Worm (Caenorhabditis elegans) whole organism, L2 larva: ENCODE results near the gene phat-6.
A peak's percentile ranks its signal among the peaks of the same experiment; 100 is the strongest.

ENCODE experiments used
- C34F6.9 ChIP-seq: fragments of 150-350 bp; optimal IDR thresholded peaks from 2 replicates; lab custom pipeline; 2014; ENCODE audit warnings: missing biosample characterization, missing genetic modification characterization
- F13H6.1 ChIP-seq: sonication (generic microtip); optimal IDR thresholded peaks from 2 replicates; lab custom pipeline; 2016; ENCODE audit warnings: missing genetic modification characterization, missing compliant biosample characterization
- R02D3.7 ChIP-seq: fragments of 150-350 bp; optimal IDR thresholded peaks from 2 replicates; lab custom pipeline; 2014; ENCODE audit warnings: missing biosample characterization, missing genetic modification characterization
- Y55F3AM.14 ChIP-seq: fragments of 200-800 bp; sonication (Bioruptor generic); optimal IDR thresholded peaks from 2 replicates; lab custom pipeline; 2018; ENCODE audit warnings: mild to moderate bottlenecking, missing genetic modification characterization, missing compliant biosample characterization
- ZK546.5 ChIP-seq: sonication (generic microtip); optimal IDR thresholded peaks from 2 replicates; lab custom pipeline; 2017; ENCODE audit warnings: missing biosample characterization, missing genetic modification characterization
- alr-1 ChIP-seq: fragments of 150-350 bp; optimal IDR thresholded peaks from 2 replicates; lab custom pipeline; 2014; ENCODE audit warnings: missing biosample characterization, missing genetic modification characterization
- blmp-1 ChIP-seq: sonication (generic microtip); optimal IDR thresholded peaks from 2 replicates; lab custom pipeline; 2017; ENCODE audit warnings: missing genetic modification characterization, mild to moderate bottlenecking, missing compliant biosample characterization, antibody characterized with exemption, moderate library complexity; ENCODE audit not compliant: insufficient read depth
- ceh-16 ChIP-seq: fragments of 150-350 bp; optimal IDR thresholded peaks from 2 replicates; lab custom pipeline; 2014; ENCODE audit warnings: missing biosample characterization, missing genetic modification characterization
- ceh-82 ChIP-seq: fragments of 150-350 bp; optimal IDR thresholded peaks from 2 replicates; lab custom pipeline; 2014; ENCODE audit warnings: missing biosample characterization, missing genetic modification characterization
- crh-2 ChIP-seq: sonication (generic microtip); optimal IDR thresholded peaks from 2 replicates; lab custom pipeline; 2017; ENCODE audit warnings: missing biosample characterization, missing genetic modification characterization
- dmd-4 ChIP-seq: sonication (generic microtip); optimal IDR thresholded peaks from 2 replicates; lab custom pipeline; 2017; ENCODE audit warnings: missing biosample characterization, missing genetic modification characterization
- egl-27 ChIP-seq: sonication (generic microtip); optimal IDR thresholded peaks from 3 replicates; lab custom pipeline; 2017; ENCODE audit warnings: missing biosample characterization, missing genetic modification reagents, missing genetic modification characterization
- elt-1 ChIP-seq: fragments of 150-350 bp; optimal IDR thresholded peaks from 2 replicates; lab custom pipeline; 2014; ENCODE audit warnings: missing biosample characterization, missing genetic modification characterization
- elt-3 ChIP-seq: sonication (generic microtip); optimal IDR thresholded peaks from 2 replicates; lab custom pipeline; 2017; ENCODE audit warnings: missing biosample characterization, missing genetic modification characterization
- fos-1 ChIP-seq: fragments of 150-350 bp; optimal IDR thresholded peaks from 2 replicates; lab custom pipeline; 2014; ENCODE audit warnings: missing biosample characterization, missing genetic modification characterization
- lin-11 ChIP-seq: fragments of 150-350 bp; sonication (generic microtip); optimal IDR thresholded peaks from 2 replicates; lab custom pipeline; 2014; ENCODE audit warnings: missing biosample characterization, missing genetic modification characterization, inconsistent platforms, mixed read lengths
- lin-13 ChIP-seq: fragments of 150-350 bp; optimal IDR thresholded peaks from 2 replicates; lab custom pipeline; 2014; ENCODE audit warnings: missing biosample characterization, missing genetic modification reagents, missing genetic modification characterization
- lin-39 ChIP-seq: fragments of 150-350 bp; optimal IDR thresholded peaks from 2 replicates; lab custom pipeline; 2014; ENCODE audit warnings: missing biosample characterization, missing genetic modification reagents, missing genetic modification characterization
- mbf-1 ChIP-seq: sonication (generic microtip); optimal IDR thresholded peaks from 2 replicates; lab custom pipeline; 2017; ENCODE audit warnings: missing biosample characterization, missing genetic modification characterization
- nhr-10 ChIP-seq: sonication (generic microtip); optimal IDR thresholded peaks from 2 replicates; lab custom pipeline; 2017; ENCODE audit warnings: missing biosample characterization, missing genetic modification characterization
- nhr-12 ChIP-seq: fragments of 150-350 bp; optimal IDR thresholded peaks from 2 replicates; lab custom pipeline; 2014; ENCODE audit warnings: missing biosample characterization, missing genetic modification characterization
- nhr-129 ChIP-seq: fragments of 150-350 bp; optimal IDR thresholded peaks from 2 replicates; lab custom pipeline; 2014; ENCODE audit warnings: missing biosample characterization, missing genetic modification characterization
- nhr-21 ChIP-seq: fragments of 150-350 bp; optimal IDR thresholded peaks from 2 replicates; lab custom pipeline; 2014; ENCODE audit warnings: missing biosample characterization, missing genetic modification characterization
- nhr-23 ChIP-seq: fragments of 150-350 bp; optimal IDR thresholded peaks from 2 replicates; lab custom pipeline; 2014; ENCODE audit warnings: missing biosample characterization, missing genetic modification reagents, missing genetic modification characterization
- nhr-237 ChIP-seq: fragments of 150-350 bp; optimal IDR thresholded peaks from 2 replicates; lab custom pipeline; 2014; ENCODE audit warnings: missing biosample characterization, missing genetic modification characterization
- nhr-77 ChIP-seq: fragments of 150-350 bp; optimal IDR thresholded peaks from 2 replicates; lab custom pipeline; 2014; ENCODE audit warnings: missing biosample characterization, missing genetic modification characterization
- sem-4 ChIP-seq: fragments of 150-350 bp; optimal IDR thresholded peaks from 2 replicates; lab custom pipeline; 2014; ENCODE audit warnings: missing biosample characterization, missing genetic modification reagents, missing genetic modification characterization
- skn-1 ChIP-seq: sonication (generic microtip); optimal IDR thresholded peaks from 2 replicates; lab custom pipeline; 2017; ENCODE audit warnings: missing biosample characterization, missing genetic modification characterization
- sma-3 ChIP-seq: sonication (generic microtip); optimal IDR thresholded peaks from 2 replicates; lab custom pipeline; 2016; ENCODE audit warnings: missing genetic modification reagents, missing genetic modification characterization, missing compliant biosample characterization
- sma-9 ChIP-seq, 2 experiments: fragments of 150-350 bp in 1 of 2; sonication (generic microtip) in 1 of 2; optimal IDR thresholded peaks; 2 replicates each; lab custom pipeline; 2014 to 2016; ENCODE audit warnings: missing genetic modification characterization in 2 of 2, mild to moderate bottlenecking in 1 of 2, missing biosample characterization in 1 of 2, missing compliant biosample characterization in 1 of 2, missing genetic modification reagents in 1 of 2, moderate library complexity in 1 of 2
- snpc-4 ChIP-seq: fragments of 150-350 bp; optimal IDR thresholded peaks from 2 replicates; lab custom pipeline; 2014; ENCODE audit warnings: missing biosample characterization, missing genetic modification characterization
- unc-39 ChIP-seq: fragments of 150-350 bp; optimal IDR thresholded peaks from 2 replicates; lab custom pipeline; 2014; ENCODE audit warnings: missing biosample characterization, missing genetic modification characterization
- unc-55 ChIP-seq: fragments of 150-350 bp; sonication (generic microtip); optimal IDR thresholded peaks from 3 replicates; lab custom pipeline; 2014; ENCODE audit warnings: missing biosample characterization, missing genetic modification reagents, missing genetic modification characterization
- unc-62 ChIP-seq: fragments of 150-350 bp; optimal IDR thresholded peaks from 2 replicates; lab custom pipeline; 2014; ENCODE audit warnings: missing biosample characterization, missing genetic modification reagents, missing genetic modification characterization
- zag-1 ChIP-seq: fragments of 150-350 bp; optimal IDR thresholded peaks from 2 replicates; lab custom pipeline; 2014; ENCODE audit warnings: missing biosample characterization, missing genetic modification characterization
- ztf-11 ChIP-seq: sonication (generic microtip); optimal IDR thresholded peaks from 2 replicates; lab custom pipeline; 2017; ENCODE audit warnings: missing biosample characterization, missing genetic modification characterization
- ztf-4 ChIP-seq: fragments of 150-350 bp; optimal IDR thresholded peaks from 2 replicates; lab custom pipeline; 2014; ENCODE audit warnings: missing biosample characterization, missing genetic modification characterization

The phat-6 gene

DNA sequence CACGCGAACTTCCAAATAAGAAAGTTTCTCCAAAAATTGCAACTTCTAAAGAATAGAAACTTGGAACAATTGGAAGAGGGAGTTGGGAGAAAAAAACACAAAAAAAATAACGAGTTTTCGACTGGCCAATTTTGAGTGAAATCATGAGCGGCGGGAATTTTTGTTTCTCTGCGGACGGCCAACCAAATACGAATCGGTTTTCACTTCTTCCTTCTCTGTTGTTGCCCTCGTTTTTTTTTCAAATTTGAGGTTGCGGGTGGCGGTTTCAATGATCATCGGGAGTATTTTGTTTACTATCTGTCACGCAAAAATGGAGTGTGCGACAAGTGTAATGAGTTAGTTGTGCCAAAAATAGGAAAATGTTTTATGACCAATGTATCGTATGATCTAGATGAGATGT is 39.5 kb upstream of the phat-6 start:
- TF ChIP-seq zag-1 (tag; lab: Kevin White, UChicago): no peak
- TF ChIP-seq nhr-129: peak; percentile 23

DNA sequence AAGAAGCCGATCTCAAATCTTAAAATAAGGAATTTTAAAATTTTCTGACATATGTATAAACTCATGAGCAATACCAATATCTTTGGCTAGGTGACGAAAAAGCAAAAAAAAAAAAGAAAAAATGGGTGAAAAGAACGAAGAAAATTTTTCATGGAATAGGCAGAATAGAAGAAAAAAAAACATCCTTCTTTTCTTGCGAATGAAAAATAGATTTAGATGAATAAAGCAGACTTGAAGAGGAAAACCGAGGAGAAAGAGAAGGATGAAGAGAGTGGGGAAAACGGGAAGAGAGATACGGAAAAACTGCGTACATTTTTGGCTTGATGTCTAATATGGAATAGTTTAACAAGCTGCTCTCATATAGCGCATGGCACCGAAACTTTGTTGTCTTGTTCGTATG is 37.6 kb upstream of the phat-6 start:
- no peak for TF ChIP-seq ceh-82 (tag; lab: Kevin White, UChicago)
- no peak for TF ChIP-seq unc-39 (tag; lab: Kevin White, UChicago)
- TF ChIP-seq crh-2 (tag; lab: Kevin White, UChicago): no peak
- no peak for TF ChIP-seq ztf-4 (tag; lab: Kevin White, UChicago)
- peak; percentile 47 for TF ChIP-seq unc-55
- no peak for TF ChIP-seq skn-1 (tag; lab: Kevin White, UChicago)
- no peak for TF ChIP-seq C34F6.9 (tag; lab: Kevin White, UChicago)

DNA sequence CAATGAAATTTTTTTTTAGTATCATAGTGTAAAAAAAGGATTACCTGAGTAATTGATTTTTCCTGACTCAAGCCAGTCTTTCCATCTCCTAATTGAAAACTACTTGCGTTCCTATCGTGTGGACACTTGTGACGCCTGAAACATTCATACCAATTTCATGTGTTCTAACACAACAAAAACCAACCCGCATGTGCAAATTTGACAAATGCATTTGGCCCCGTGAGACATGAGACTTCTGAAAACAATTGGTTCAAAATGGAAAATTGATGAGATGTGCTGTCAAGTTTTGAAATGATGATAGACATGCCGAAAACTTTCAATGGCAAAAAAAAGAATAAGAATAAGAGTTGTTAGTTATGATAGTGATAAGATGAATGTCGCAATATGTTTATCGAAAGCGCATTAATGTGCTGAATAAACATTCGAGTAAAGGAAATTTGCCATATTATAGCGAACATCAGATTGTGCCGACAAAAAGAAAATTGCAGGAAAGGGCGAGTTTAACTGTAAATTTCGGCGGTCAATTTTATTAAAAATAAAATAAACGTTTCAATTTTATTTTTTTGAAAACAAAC is 36.3 kb upstream of the phat-6 start, which contains the start of gene H03A11.2:
H03A11.2 (minus strand) TSS at position 252 of the 575 bp plus-strand sequence.
- TF ChIP-seq ztf-11 (tag; lab: Kevin White, UChicago) (no peak), mbf-1 (tag; lab: Kevin White, UChicago) (no peak), fos-1 (peak; percentile 33), R02D3.7 (tag; lab: Kevin White, UChicago) (no peak)
- TF ChIP-seq, all 48 proteins: peak for 1

DNA sequence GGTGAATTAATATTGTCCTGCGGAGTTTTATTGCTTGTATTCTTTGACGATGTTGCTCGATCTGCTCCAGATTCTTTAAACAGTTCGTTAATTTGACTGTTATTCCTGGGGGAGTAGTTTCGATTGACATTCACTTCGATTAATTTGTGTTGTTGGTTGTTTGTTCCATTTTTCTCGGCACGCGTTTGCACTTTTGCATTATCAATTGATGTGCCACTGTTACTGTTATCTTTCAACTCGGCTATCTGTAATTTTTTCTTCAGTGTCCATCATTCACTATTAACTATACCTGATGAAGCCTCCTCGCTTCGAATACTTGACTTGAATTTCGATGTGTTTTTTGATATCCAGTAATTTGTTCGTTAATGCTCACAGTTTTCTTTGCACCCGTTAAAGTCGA is 35.0 kb upstream of the phat-6 start:
- TF ChIP-seq fos-1: peak; percentile 47
- TF ChIP-seq sem-4: no peak

DNA sequence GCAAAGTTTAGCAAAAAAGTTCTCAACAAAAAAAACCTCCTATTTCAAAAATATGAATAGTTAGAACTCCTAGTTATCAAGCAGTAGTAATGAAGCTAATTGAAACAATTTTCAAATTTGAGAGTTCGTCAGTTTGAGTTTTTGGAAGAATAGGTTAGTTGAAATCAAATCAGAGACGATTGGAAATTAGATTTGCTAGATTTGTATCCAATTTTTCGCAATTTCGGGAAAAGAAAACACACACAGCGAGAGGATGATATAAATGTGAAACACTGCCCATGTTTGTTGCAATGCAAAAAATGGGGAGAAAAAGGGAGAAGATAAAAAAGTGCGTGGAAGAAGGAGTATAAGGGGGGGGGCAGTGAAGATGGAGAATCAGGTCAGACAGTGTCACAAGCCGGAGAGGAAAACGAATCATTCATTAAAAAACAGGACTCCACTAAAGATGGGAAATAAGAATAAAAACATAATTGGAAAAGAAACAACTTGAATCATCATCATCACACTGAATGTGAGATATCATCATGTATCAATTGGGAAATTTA is 31.1 kb upstream of the phat-6 start:
- TF ChIP-seq elt-3 (tag; lab: Kevin White, UChicago) (no peak), snpc-4 (tag; lab: Kevin White, UChicago) (no peak), blmp-1 (tag; lab: Kevin White, UChicago) (no peak), ceh-16 (no peak), nhr-77 (no peak), R02D3.7 (tag; lab: Kevin White, UChicago) (no peak), Y55F3AM.14 (GFP tag; lab: Kevin White, UChicago) (no peak), sma-9 (GFP tag; optimal IDR thresholded peaks at IDR 0.05; lab: Kevin White, UChicago) (peak; percentile 14), sma-9 (tag; optimal IDR thresholded peaks at IDR 0.05; lab: Kevin White, UChicago) (no peak), nhr-21 (peak; percentile 42), mbf-1 (tag; lab: Kevin White, UChicago) (no peak), nhr-12 (tag; lab: Kevin White, UChicago) (no peak), ceh-82 (tag; lab: Kevin White, UChicago) (no peak)

DNA sequence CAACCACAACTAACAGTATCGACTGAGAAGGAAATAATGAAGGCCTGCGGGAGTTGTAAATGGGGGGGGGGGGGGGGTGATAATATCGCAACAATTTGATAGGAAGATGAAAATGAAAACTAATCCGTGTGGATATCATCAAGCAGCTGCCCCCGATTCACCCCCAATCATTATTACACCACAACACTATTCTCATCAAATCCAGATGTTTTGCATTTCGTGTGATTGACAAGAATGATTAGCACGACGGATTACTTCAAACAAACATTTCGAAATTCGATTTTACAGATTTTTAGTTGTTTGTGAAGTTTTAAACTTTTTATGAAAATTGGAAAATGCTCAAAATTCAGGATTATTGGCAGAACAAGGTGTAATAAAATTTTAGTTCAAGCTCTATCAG is 29.9 kb upstream of the phat-6 start:
- TF ChIP-seq nhr-10 (no peak), nhr-129 (peak; percentile 28), sma-9 (GFP tag; optimal IDR thresholded peaks at IDR 0.05; lab: Kevin White, UChicago) (peak; percentile 32), sma-9 (tag; optimal IDR thresholded peaks at IDR 0.05; lab: Kevin White, UChicago) (no peak)

DNA sequence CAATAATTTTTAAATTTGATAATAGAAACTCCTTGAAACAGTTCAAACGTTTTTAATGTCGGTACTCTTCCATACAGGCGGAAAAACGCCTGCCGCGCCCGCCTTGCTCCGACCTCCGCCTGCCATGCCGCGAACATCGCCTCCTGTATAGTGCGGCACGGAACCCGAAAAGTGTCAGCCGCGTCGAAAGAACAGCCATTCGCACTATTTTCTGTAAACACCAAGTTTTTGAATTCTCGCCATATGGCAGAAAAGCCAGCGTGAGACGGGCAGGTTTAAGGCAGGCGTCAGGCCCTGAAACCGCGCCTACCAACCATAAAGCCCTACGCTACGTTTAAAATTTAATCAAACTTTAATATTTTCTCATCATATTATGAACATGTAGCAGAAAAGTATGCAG is 28.6 kb upstream of the phat-6 start:
- TF ChIP-seq egl-27 (tag; lab: Kevin White, UChicago) (no peak), snpc-4 (tag; lab: Kevin White, UChicago) (peak; percentile 70), unc-62 (no peak)

DNA sequence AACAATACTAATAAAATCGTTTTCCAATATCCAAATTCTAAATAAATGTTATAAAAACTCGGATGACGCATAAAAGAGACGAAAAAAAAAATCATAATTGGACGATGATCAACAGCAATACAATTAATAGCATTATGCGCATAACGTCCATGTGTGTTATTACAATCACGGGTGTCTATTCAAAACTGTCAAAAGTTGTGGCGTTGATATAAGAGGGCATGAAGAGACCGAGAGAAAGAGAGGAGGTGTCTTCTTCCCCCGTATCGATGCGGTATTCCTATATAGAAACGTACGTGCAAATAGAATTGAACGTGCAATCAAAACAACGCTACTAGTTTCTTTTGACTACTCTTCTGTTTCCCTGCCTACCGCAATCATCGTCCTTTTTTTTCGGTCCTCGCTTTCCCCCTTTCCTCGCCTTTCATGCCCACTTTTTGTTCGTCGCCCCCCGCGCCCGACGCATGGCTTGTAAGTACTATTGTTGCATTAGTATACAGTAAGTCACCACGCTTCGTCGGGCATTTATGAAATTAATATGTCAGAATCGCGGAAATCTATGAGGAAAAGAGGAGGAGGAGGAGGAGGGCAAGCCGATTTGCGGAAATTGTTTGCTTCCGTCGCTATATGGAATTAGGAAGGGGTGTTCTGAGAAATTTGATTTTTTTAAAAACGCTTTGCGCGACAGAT is 27.8 kb upstream of the phat-6 start:
- TF ChIP-seq nhr-23 (tag; lab: Kevin White, UChicago): no peak
- no peak for TF ChIP-seq egl-27 (tag; lab: Kevin White, UChicago)
- no peak for TF ChIP-seq sma-3 (GFP tag; lab: Kevin White, UChicago)
- TF ChIP-seq lin-39 (tag; lab: Kevin White, UChicago): no peak
- peak; percentile 41 for TF ChIP-seq fos-1
- TF ChIP-seq ZK546.5 (tag; lab: Kevin White, UChicago): no peak
- TF ChIP-seq dmd-4 (tag; lab: Kevin White, UChicago): no peak
- no peak for TF ChIP-seq Y55F3AM.14 (GFP tag; lab: Kevin White, UChicago)
- no peak for TF ChIP-seq alr-1
- no peak for TF ChIP-seq elt-1 (tag; lab: Kevin White, UChicago)
- TF ChIP-seq nhr-237 (tag; lab: Kevin White, UChicago): no peak
- TF ChIP-seq lin-11: no peak
- TF ChIP-seq unc-39 (tag; lab: Kevin White, UChicago): no peak
- TF ChIP-seq nhr-129: peak; percentile 14
- peak; percentile 23 for TF ChIP-seq F13H6.1 (tag; lab: Kevin White, UChicago)
- no peak for TF ChIP-seq lin-13
- no peak for TF ChIP-seq ceh-16
